Worm (Caenorhabditis elegans): ENCODE data around the gene F10G2.10.
"Not testable (repeated sequence)": the region's sequence is repeated elsewhere in the genome, so short reads cannot be mapped to it uniquely, and the experiment has no call there.

The F10G2.10 gene

DNA sequence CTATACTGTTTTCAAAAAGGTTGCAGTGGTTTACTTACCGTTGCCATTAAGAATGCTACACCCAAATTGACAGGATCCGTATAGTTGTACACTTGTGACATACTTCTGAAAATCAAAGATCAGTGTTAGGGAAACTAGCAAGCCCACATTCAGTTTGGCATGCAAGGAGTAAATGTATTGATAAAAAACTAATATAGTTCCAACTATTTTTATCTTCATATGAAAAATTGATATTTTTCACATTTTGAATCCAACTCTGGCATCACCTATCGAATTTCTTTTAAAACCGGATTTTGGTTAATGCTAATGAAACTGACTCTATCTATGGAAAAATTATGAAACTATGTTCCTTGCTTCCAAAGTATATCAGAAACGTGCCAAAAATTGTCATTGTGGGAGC lies 3.3 kb downstream of the F10G2.10 start, which contains the start of gene srx-92:
Gene srx-92 (minus strand): TSS at position 101 of the 400 bp plus-strand sequence.
- no peak for TF ChIP-seq F13H6.1 (tag; optimal IDR thresholded peaks at IDR 0.05)
- TF ChIP-seq lin-39 (tag; optimal IDR thresholded peaks at IDR 0.05), result no peak
- no peak for TF ChIP-seq elt-1 (tag; optimal IDR thresholded peaks at IDR 0.05)
- no peak for TF ChIP-seq ZK546.5 (tag; optimal IDR thresholded peaks at IDR 0.05)

DNA sequence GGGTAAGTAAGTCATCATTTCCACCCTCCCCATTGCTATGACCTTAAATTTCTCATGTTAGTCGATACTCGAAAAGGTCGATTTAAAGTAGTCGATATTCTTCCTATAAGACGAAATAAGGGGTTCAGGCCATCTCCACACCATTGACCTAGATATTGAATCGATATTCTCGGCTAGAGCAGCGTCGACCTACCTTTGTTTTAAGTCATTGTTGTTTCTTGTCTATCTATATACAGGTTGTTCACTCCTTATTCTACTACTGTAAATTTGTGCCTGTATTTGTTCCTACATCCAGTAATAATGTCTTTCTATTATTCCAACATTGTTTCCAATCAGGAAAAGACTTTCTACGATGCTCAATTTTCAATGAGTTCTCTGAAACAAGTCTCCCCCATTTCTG lies 4.9 kb downstream of the F10G2.10 start, which contains the start of gene F10G2.4:
Gene F10G2.4 (plus strand): TSS at position 301 of the 400 bp plus-strand sequence.
- no peak for TF ChIP-seq blmp-1 (tag; optimal IDR thresholded peaks at IDR 0.05; ENCODE audit: insufficient read depth)
- no peak for TF ChIP-seq ama-1 (optimal IDR thresholded peaks at IDR 0.05)
- TF ChIP-seq lin-11 (tag; optimal IDR thresholded peaks at IDR 0.05), result no peak
- TF ChIP-seq sma-9 (GFP tag; optimal IDR thresholded peaks at IDR 0.05), result no peak
- TF ChIP-seq sma-9 (tag; optimal IDR thresholded peaks at IDR 0.05), result no peak
- no peak for TF ChIP-seq nhr-23 (tag; optimal IDR thresholded peaks at IDR 0.05)
- TF ChIP-seq lin-13 (GFP tag; optimal IDR thresholded peaks at IDR 0.05), result no peak
- TF ChIP-seq ceh-16 (tag; optimal IDR thresholded peaks at IDR 0.05), result no peak
- no peak for TF ChIP-seq sem-4 (tag; optimal IDR thresholded peaks at IDR 0.05)
- TF ChIP-seq ceh-82 (tag; optimal IDR thresholded peaks at IDR 0.05), result no peak
- TF ChIP-seq gmeb-1 (tag; optimal IDR thresholded peaks at IDR 0.05), result no peak
- TF ChIP-seq Y55F3AM.14 (GFP tag; optimal IDR thresholded peaks at IDR 0.05), result no peak
- no peak for TF ChIP-seq mab-5 (tag; optimal IDR thresholded peaks at IDR 0.05)
- TF ChIP-seq crh-2 (tag; optimal IDR thresholded peaks at IDR 0.05), result no peak
- no peak for TF ChIP-seq F13H6.1 (tag; optimal IDR thresholded peaks at IDR 0.05)
- TF ChIP-seq nhr-10 (tag; optimal IDR thresholded peaks at IDR 0.05), result no peak

DNA sequence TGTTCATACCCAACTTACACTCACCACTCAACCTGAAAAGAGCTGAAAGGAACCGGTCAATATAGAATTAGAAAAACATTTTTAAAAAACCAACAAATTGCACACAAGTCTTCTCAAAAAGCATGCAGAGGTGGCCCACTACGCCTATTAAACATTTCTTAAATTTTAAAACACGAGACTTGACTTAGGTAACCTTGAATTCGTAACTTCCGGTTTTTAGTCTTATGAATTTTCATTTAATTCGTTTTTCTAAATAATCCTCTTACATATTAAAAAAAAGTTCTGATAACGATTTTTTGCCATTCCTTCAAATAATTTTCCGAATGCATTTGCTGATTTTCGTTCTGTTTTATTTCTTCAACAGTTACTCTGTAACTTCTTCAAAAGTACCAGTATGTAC lies 6.1 kb downstream of the F10G2.10 start, which contains the start of gene clec-7:
Gene clec-7 (plus strand): TSS at position 301 of the 400 bp plus-strand sequence.
- TF ChIP-seq nhr-10 (tag; optimal IDR thresholded peaks at IDR 0.05) (no peak), nhr-23 (tag; optimal IDR thresholded peaks at IDR 0.05) (no peak), nhr-21 (tag; optimal IDR thresholded peaks at IDR 0.05) (no peak), dmd-4 (tag; optimal IDR thresholded peaks at IDR 0.05) (no peak), nhr-25 (tag; optimal IDR thresholded peaks at IDR 0.05) (no peak), nhr-12 (tag; optimal IDR thresholded peaks at IDR 0.05) (no peak), nhr-77 (tag; optimal IDR thresholded peaks at IDR 0.05) (no peak), lin-13 (GFP tag; optimal IDR thresholded peaks at IDR 0.05) (no peak), R02D3.7 (tag; optimal IDR thresholded peaks at IDR 0.05) (no peak), nhr-11 (tag; optimal IDR thresholded peaks at IDR 0.05) (no peak), Y55F3AM.14 (GFP tag; optimal IDR thresholded peaks at IDR 0.05) (no peak)

DNA sequence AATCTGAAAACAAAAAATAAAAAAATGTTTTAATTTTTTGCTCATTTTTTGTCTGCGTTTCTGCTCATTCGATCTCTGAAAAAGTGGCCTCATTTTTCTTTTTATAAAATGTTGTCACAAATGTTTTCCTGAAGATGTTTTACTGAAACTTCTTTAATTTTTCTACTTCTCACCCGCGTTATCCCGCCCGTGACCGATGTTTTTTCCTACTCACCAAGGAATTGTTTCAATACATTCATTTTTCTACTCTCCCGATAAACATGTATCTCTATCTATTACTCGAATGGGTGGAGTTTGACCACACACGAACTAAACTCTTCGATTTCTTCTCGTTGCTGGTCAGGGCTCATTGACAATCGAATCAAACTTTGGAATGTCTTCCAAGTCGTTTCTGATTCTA lies 8.9 kb downstream of the F10G2.10 start, which contains the start of gene F10G2.2:
Gene F10G2.2 (plus strand): TSS at position 301 of the 400 bp plus-strand sequence.
- no peak for TF ChIP-seq nhr-21 (tag; optimal IDR thresholded peaks at IDR 0.05)

DNA sequence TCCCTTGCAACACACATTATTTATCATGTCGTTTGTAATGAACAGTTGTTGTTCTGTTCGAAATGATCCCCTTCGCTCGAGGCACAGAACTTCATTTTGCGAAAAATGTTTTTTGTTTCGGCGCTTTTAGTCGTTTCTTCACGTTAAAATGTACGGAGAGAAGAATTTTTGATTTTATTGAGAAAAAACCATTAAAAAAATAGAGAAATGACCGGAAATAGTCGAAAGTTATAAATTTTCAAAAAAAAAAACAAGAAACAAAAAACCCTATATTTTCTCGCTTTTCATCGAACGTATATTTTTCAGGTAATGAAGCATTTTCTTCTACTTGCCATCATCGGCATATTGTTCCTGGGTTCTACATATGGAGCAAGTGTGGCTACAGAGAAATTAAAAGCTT lies 10.2 kb downstream of the F10G2.10 start, which contains the start of gene F10G2.1:
Gene F10G2.1 (plus strand): TSS at position 301 of the 400 bp plus-strand sequence.
- TF ChIP-seq sma-3 (GFP tag; optimal IDR thresholded peaks at IDR 0.05) (no peak), peb-1 (tag; optimal IDR thresholded peaks at IDR 0.05) (no peak), nhr-129 (tag; optimal IDR thresholded peaks at IDR 0.05) (no peak), unc-55 (GFP tag; optimal IDR thresholded peaks at IDR 0.05) (no peak), lin-11 (tag; optimal IDR thresholded peaks at IDR 0.05) (no peak), nhr-23 (tag; optimal IDR thresholded peaks at IDR 0.05) (no peak), R02D3.7 (tag; optimal IDR thresholded peaks at IDR 0.05) (no peak), C34F6.9 (tag; optimal IDR thresholded peaks at IDR 0.05) (no peak), nhr-12 (tag; optimal IDR thresholded peaks at IDR 0.05) (no peak)

DNA sequence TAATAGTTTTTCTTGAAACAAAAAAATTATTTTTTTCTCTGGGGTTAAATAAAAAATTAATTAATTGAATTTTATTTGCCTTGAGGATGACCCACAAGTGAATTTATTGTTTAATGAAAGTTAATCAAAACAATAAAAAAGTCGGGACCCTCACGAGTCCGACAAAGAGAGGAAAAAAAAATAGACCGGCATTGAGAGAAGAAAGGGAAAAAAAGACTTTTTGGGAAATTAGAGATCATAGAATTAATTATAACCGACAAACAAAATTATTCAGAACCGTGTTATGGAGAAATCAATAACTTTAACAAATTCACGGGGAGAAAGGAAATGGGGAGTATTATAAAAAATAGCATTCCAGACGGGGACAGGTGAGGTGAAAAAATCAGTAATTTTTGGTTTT lies 15.2 kb downstream of the F10G2.10 start, which contains the start of gene F10G2.7:
Gene F10G2.7 (minus strand): TSS at position 101 of the 400 bp plus-strand sequence.
- TF ChIP-seq ztf-4 (tag; optimal IDR thresholded peaks at IDR 0.05); gmeb-1 (tag; optimal IDR thresholded peaks at IDR 0.05); unc-62 (GFP tag; optimal IDR thresholded peaks at IDR 0.05): not testable (repeated sequence)

Data from whole organism, L2 larva.